Worm (Caenorhabditis elegans): ENCODE measurements around the gene F31A3.5.

DNA sequence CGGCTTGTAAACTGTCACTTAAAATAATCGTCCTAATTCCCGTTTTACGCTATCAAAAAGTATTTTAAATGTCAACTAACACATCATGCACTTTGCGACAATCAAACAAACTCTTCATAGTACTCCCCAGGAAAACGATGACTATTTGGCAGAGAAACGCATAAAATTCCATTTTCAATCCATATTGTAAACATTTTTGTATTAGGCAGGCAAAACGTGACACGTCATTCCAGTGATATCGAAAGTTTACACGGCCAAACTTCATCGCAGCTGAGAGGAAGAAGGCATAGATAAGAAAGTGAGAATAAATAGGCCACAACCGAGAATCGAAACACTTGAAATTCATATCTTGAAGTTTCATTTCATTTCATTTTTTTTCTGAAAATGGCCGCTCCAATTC, 36.7 kb upstream of the F31A3.5 start, which contains the start of gene lec-9:
- TF ChIP-seq aly-2 (tag; optimal IDR thresholded peaks at IDR 0.05): no peak
- no peak for TF ChIP-seq nhr-12 (tag; optimal IDR thresholded peaks at IDR 0.05)
- TF ChIP-seq ama-1 (optimal IDR thresholded peaks at IDR 0.05): no peak
- TF ChIP-seq snu-23 (GFP tag; optimal IDR thresholded peaks at IDR 0.05): no peak
- TF ChIP-seq ceh-8 (GFP tag; optimal IDR thresholded peaks at IDR 0.05): no peak
